Fruit fly (Drosophila melanogaster): ENCODE measurements around the gene PTPMT1.

The PTPMT1 gene

dm6 chr3R:23782456-23783402 is 24.6 kb downstream of the PTPMT1 start (continued):
- peak; percentile 87 for TF ChIP-seq CG1621 (tag; optimal IDR thresholded peaks at IDR 0.05)
- peak; percentile 91 for TF ChIP-seq Eip75B (GFP tag; optimal IDR thresholded peaks at IDR 0.05)
- TF ChIP-seq Gug (GFP tag; IDR thresholded peaks at IDR 0.05): peak; percentile 88
- peak; percentile 82 for TF ChIP-seq CG11762 (GFP tag; optimal IDR thresholded peaks at IDR 0.05; ENCODE audit: insufficient read depth)
- peak; percentile 95 for TF ChIP-seq svp (GFP tag)
- peak; percentile 74 for TF ChIP-seq CG11902 (GFP tag; optimal IDR thresholded peaks at IDR 0.05)
- peak; percentile 91 for TF ChIP-seq net (GFP tag; optimal IDR thresholded peaks at IDR 0.05)
- TF ChIP-seq CG10631 (GFP tag; optimal IDR thresholded peaks at IDR 0.05): peak; percentile 93
- TF ChIP-seq achi (GFP tag; optimal IDR thresholded peaks at IDR 0.05): peak; percentile 90
- peak; percentile 82 for TF ChIP-seq spab (GFP tag; optimal IDR thresholded peaks at IDR 0.05)
- TF ChIP-seq Hr38 (GFP tag; optimal IDR thresholded peaks at IDR 0.05): no peak
- TF ChIP-seq ss (GFP tag; optimal IDR thresholded peaks at IDR 0.05): peak; percentile 73 to 82
- TF ChIP-seq CG4318 (GFP tag; optimal IDR thresholded peaks at IDR 0.05): peak; percentile 91
- TF ChIP-seq CG31627 (GFP tag; optimal IDR thresholded peaks at IDR 0.05): peak; percentile 88
- TF ChIP-seq acj6 (GFP tag; optimal IDR thresholded peaks at IDR 0.05): peak; percentile 91
- TF ChIP-seq salr (GFP tag; optimal IDR thresholded peaks at IDR 0.05): peak; percentile 66 to 83
- TF ChIP-seq OdsH (GFP tag; optimal IDR thresholded peaks at IDR 0.05): peak; percentile 92
- TF ChIP-seq Sox14 (GFP tag; optimal IDR thresholded peaks at IDR 0.05): peak; percentile 93
- TF ChIP-seq CG11294 (GFP tag; IDR thresholded peaks at IDR 0.05): peak; percentile 86
- peak; percentile 93 for TF ChIP-seq CG3919 (GFP tag; optimal IDR thresholded peaks at IDR 0.05)
- peak; percentile 87 for TF ChIP-seq dac (GFP tag; optimal IDR thresholded peaks at IDR 0.05)
- TF ChIP-seq Ets21C (GFP tag; optimal IDR thresholded peaks at IDR 0.05): peak; percentile 75
- TF ChIP-seq CG16779 (tag; optimal IDR thresholded peaks at IDR 0.05): peak; percentile 65
- peak; percentile 93 for TF ChIP-seq CG6163 (GFP tag; IDR thresholded peaks at IDR 0.05)
- TF ChIP-seq Ets96B (tag; optimal IDR thresholded peaks at IDR 0.05): peak; percentile 91
- TF ChIP-seq CG7368 (GFP tag; optimal IDR thresholded peaks at IDR 0.05): peak; percentile 81
- TF ChIP-seq vri (GFP tag; optimal IDR thresholded peaks at IDR 0.05): peak; percentile 61
- TF ChIP-seq CG6792 (GFP tag; optimal IDR thresholded peaks at IDR 0.05): peak; percentile 83
- peak; percentile 99 for TF ChIP-seq Eip78C (GFP tag)
- TF ChIP-seq lz (GFP tag; optimal IDR thresholded peaks at IDR 0.05): peak; percentile 85
- peak; percentile 83 for TF ChIP-seq CG8632 (GFP tag; optimal IDR thresholded peaks at IDR 0.05)
- TF ChIP-seq CG9139 (GFP tag; optimal IDR thresholded peaks at IDR 0.05): peak; percentile 68
- peak; percentile 90 for TF ChIP-seq Smox (GFP tag; optimal IDR thresholded peaks at IDR 0.05)
- TF ChIP-seq CG10669 (GFP tag; optimal IDR thresholded peaks at IDR 0.05): peak; percentile 86
- peak; percentile 58 for TF ChIP-seq Sox15 (GFP tag; optimal IDR thresholded peaks at IDR 0.05)
- peak; percentile 89 for TF ChIP-seq Lpt (GFP tag; optimal IDR thresholded peaks at IDR 0.05)
- peak; percentile 90 for TF ChIP-seq Blimp-1 (GFP tag; optimal IDR thresholded peaks at IDR 0.05)

- TF ChIP-seq svp (GFP tag): no peak
- no peak for TF ChIP-seq CG6163 (GFP tag; IDR thresholded peaks at IDR 0.05)
- peak; percentile 58 for TF ChIP-seq vri (GFP tag; optimal IDR thresholded peaks at IDR 0.05)
- no peak for TF ChIP-seq eg (GFP tag; IDR thresholded peaks at IDR 0.05)
- TF ChIP-seq CG7368 (GFP tag; optimal IDR thresholded peaks at IDR 0.05): no peak
- no peak for TF ChIP-seq Hr4 (GFP tag; optimal IDR thresholded peaks at IDR 0.05)
Measured at dm6 chr3R:23783403-23783757, 25.2 kb downstream of the PTPMT1 start.

Data from whole organism, prepupa.